Fruit fly (Drosophila melanogaster): ENCODE results near the gene nkd.
A peak's percentile ranks its signal among the peaks of the same experiment; 100 is the strongest.

nkd gene

dm6 chr3L:19040155-19040644 lies 5.0 kb downstream of the nkd start (continued):
- TF ChIP-seq Hr3 (GFP tag; optimal IDR thresholded peaks at IDR 0.05), result no peak
- TF ChIP-seq CG15073 (GFP tag; optimal IDR thresholded peaks at IDR 0.05), result no peak
- no peak for TF ChIP-seq CG6683 (GFP tag; optimal IDR thresholded peaks at IDR 0.05)
- no peak for TF ChIP-seq cato (GFP tag; optimal IDR thresholded peaks at IDR 0.05; ENCODE audit: borderline replicate concordance)
- TF ChIP-seq CG11560 (tag; IDR thresholded peaks at IDR 0.05), result no peak
- no peak for TF ChIP-seq lbe (GFP tag; optimal IDR thresholded peaks at IDR 0.05)
- TF ChIP-seq disco-r (GFP tag; optimal IDR thresholded peaks at IDR 0.05), result no peak
- no peak for TF ChIP-seq abd-A (tag; optimal IDR thresholded peaks at IDR 0.05)
- no peak for TF ChIP-seq Aef1 (GFP tag; IDR thresholded peaks at IDR 0.05)
- TF ChIP-seq org-1 (GFP tag; optimal IDR thresholded peaks at IDR 0.05), result no peak
- TF ChIP-seq BtbVII (GFP tag; optimal IDR thresholded peaks at IDR 0.05), result no peak
- no peak for TF ChIP-seq Dfd (GFP tag; optimal IDR thresholded peaks at IDR 0.05)
- no peak for TF ChIP-seq Sox102F (GFP tag; optimal IDR thresholded peaks at IDR 0.05)
- TF ChIP-seq Mes4 (GFP tag; optimal IDR thresholded peaks at IDR 0.05), result no peak
- TF ChIP-seq CG1603 (tag; optimal IDR thresholded peaks at IDR 0.05), result no peak
- no peak for TF ChIP-seq hkb (optimal IDR thresholded peaks at IDR 0.05)
- TF ChIP-seq hkb (GFP tag; IDR thresholded peaks at IDR 0.05), result no peak
- no peak for TF ChIP-seq CG9609 (GFP tag; optimal IDR thresholded peaks at IDR 0.05)
- TF ChIP-seq CG17802 (tag; optimal IDR thresholded peaks at IDR 0.05), result no peak
- TF ChIP-seq Dll (GFP tag; IDR thresholded peaks at IDR 0.05; ENCODE audit: partially characterized antibody), result no peak
- no peak for TF ChIP-seq yki (optimal IDR thresholded peaks at IDR 0.05)
- no peak for TF ChIP-seq sens-2 (GFP tag; IDR thresholded peaks at IDR 0.05)
- TF ChIP-seq jumu (GFP tag; optimal IDR thresholded peaks at IDR 0.05), result no peak
- no peak for TF ChIP-seq CG6272 (GFP tag; IDR thresholded peaks at IDR 0.05)
- TF ChIP-seq lola (GFP tag; optimal IDR thresholded peaks at IDR 0.05), result peak in 1 of 3 experiments; percentile 2
- no peak for TF ChIP-seq CG10959 (GFP tag; IDR thresholded peaks at IDR 0.05)
- TF ChIP-seq CG31224 (GFP tag; IDR thresholded peaks at IDR 0.05), result no peak
- TF ChIP-seq CG1233 (GFP tag; optimal IDR thresholded peaks at IDR 0.05), result no peak
- no peak for TF ChIP-seq pnt (GFP tag; optimal IDR thresholded peaks at IDR 0.05)
- peak; percentile 1 for TF ChIP-seq gem (tag; optimal IDR thresholded peaks at IDR 0.05)
- TF ChIP-seq Chrac-16 (GFP tag; optimal IDR thresholded peaks at IDR 0.05), result no peak
- TF ChIP-seq CG11696 (GFP tag; IDR thresholded peaks at IDR 0.05), result no peak
- no peak for TF ChIP-seq CG1024 (GFP tag; IDR thresholded peaks at IDR 0.05)
- no peak for TF ChIP-seq CG16779 (GFP tag; IDR thresholded peaks at IDR 0.05)
- TF ChIP-seq Med (GFP tag), result peak; percentile 67
- no peak for TF ChIP-seq Mrtf (GFP tag; IDR thresholded peaks at IDR 0.05)
- TF ChIP-seq gsb (GFP tag; IDR thresholded peaks at IDR 0.05), result no peak
- no peak for TF ChIP-seq pfk (GFP tag; optimal IDR thresholded peaks at IDR 0.05)
- TF ChIP-seq crp (GFP tag; optimal IDR thresholded peaks at IDR 0.05), result no peak
- peak; percentile 4 for TF ChIP-seq CG15011 (GFP tag; optimal IDR thresholded peaks at IDR 0.05)
- no peak for TF ChIP-seq CG6689 (GFP tag; IDR thresholded peaks at IDR 0.05)
- TF ChIP-seq inv (GFP tag; IDR thresholded peaks at IDR 0.05; ENCODE audit: partially characterized antibody), result no peak
- no peak for TF ChIP-seq Sry-δ (GFP tag; optimal IDR thresholded peaks at IDR 0.05)
- TF ChIP-seq CG17186 (GFP tag; optimal IDR thresholded peaks at IDR 0.05), result no peak
- no peak for TF ChIP-seq Elba2 (GFP tag; optimal IDR thresholded peaks at IDR 0.05)
- TF ChIP-seq Hmx (GFP tag; optimal IDR thresholded peaks at IDR 0.05), result no peak
- TF ChIP-seq fu2 (GFP tag; optimal IDR thresholded peaks at IDR 0.05), result no peak
- no peak for TF ChIP-seq zf30C (GFP tag; optimal IDR thresholded peaks at IDR 0.05)
- TF ChIP-seq Dek (tag; optimal IDR thresholded peaks at IDR 0.05), result no peak
- no peak for TF ChIP-seq CG14965 (GFP tag; optimal IDR thresholded peaks at IDR 0.05; ENCODE audit: borderline replicate concordance)
- TF ChIP-seq Dref (GFP tag; IDR thresholded peaks at IDR 0.05), result no peak
- TF ChIP-seq CG18476 (GFP tag; optimal IDR thresholded peaks at IDR 0.05), result no peak
